Worm (Caenorhabditis elegans) whole organism, mixed stage, embryonic: ENCODE results near the gene F22E5.8.
"Not testable (repeated sequence)": the region's sequence is repeated elsewhere in the genome, so short reads cannot be mapped to it uniquely, and the experiment has no call there.

Experiments
- M03D4.4 ChIP-seq: sonication (generic microtip); optimal IDR thresholded peaks from 2 replicates; lab custom pipeline; 2017; ENCODE audit warnings: mild to moderate bottlenecking, missing genetic modification characterization, missing compliant biosample characterization
- bed-3 ChIP-seq: fragments of 200-800 bp; sonication (Bioruptor generic); optimal IDR thresholded peaks from 3 replicates; lab custom pipeline; 2018; ENCODE audit warnings: mild to moderate bottlenecking, missing genetic modification characterization, moderate library complexity, missing compliant biosample characterization
- blmp-1 ChIP-seq: fragments of 150-350 bp; optimal IDR thresholded peaks from 2 replicates; lab custom pipeline; 2014; ENCODE audit warnings: missing biosample characterization, missing genetic modification characterization
- ceh-39 ChIP-seq: fragments of 150-350 bp; optimal IDR thresholded peaks from 2 replicates; lab custom pipeline; 2014; ENCODE audit warnings: missing biosample characterization, missing genetic modification characterization
- ceh-83 ChIP-seq: fragments of 200-800 bp; sonication (Bioruptor generic); optimal IDR thresholded peaks from 2 replicates; lab custom pipeline; 2018; ENCODE audit warnings: mild to moderate bottlenecking, missing genetic modification characterization, missing compliant biosample characterization
- ces-1 ChIP-seq: fragments of 150-350 bp; optimal IDR thresholded peaks from 2 replicates; lab custom pipeline; 2014; ENCODE audit warnings: missing biosample characterization, missing genetic modification reagents, missing genetic modification characterization
- cnd-1 ChIP-seq: fragments of 200-800 bp; sonication (Bioruptor generic); optimal IDR thresholded peaks from 2 replicates; lab custom pipeline; 2018; ENCODE audit warnings: mild to moderate bottlenecking, missing genetic modification characterization, missing compliant biosample characterization
- drap-1 ChIP-seq: fragments of 200-800 bp; sonication (Bioruptor generic); optimal IDR thresholded peaks from 3 replicates; lab custom pipeline; 2018; ENCODE audit warnings: mild to moderate bottlenecking, missing genetic modification characterization, missing compliant biosample characterization
- elt-1 ChIP-seq: sonication (generic microtip); optimal IDR thresholded peaks from 2 replicates; lab custom pipeline; 2017; ENCODE audit warnings: missing genetic modification characterization, mild to moderate bottlenecking, missing compliant biosample characterization, antibody characterized with exemption, moderate library complexity, borderline replicate concordance; ENCODE audit not compliant: insufficient read depth
- elt-3 ChIP-seq: fragments of 150-350 bp; optimal IDR thresholded peaks from 2 replicates; lab custom pipeline; 2014; ENCODE audit warnings: missing biosample characterization, missing genetic modification characterization
- flh-1 ChIP-seq: fragments of 200-800 bp; sonication (Bioruptor generic); optimal IDR thresholded peaks from 2 replicates; lab custom pipeline; 2018; ENCODE audit warnings: mild to moderate bottlenecking, missing genetic modification characterization, moderate library complexity, missing compliant biosample characterization
- ham-2 ChIP-seq: fragments of 200-800 bp; sonication (Bioruptor generic); optimal IDR thresholded peaks from 2 replicates; lab custom pipeline; 2018; ENCODE audit warnings: mild to moderate bottlenecking, missing genetic modification characterization, missing compliant biosample characterization
- hlh-1 ChIP-seq: fragments of 150-350 bp; optimal IDR thresholded peaks from 2 replicates; lab custom pipeline; 2014; ENCODE audit warnings: missing biosample characterization, missing genetic modification reagents, missing genetic modification characterization
- lin-13 ChIP-seq: fragments of 150-350 bp; optimal IDR thresholded peaks from 2 replicates; lab custom pipeline; 2014; ENCODE audit warnings: missing biosample characterization, missing genetic modification characterization
- lsy-2 ChIP-seq: fragments of 150-350 bp; optimal IDR thresholded peaks from 2 replicates; lab custom pipeline; 2014; ENCODE audit warnings: missing biosample characterization, missing genetic modification characterization
- mab-5 ChIP-seq: fragments of 150-350 bp; optimal IDR thresholded peaks from 2 replicates; lab custom pipeline; 2014; ENCODE audit warnings: missing biosample characterization, missing genetic modification characterization
- mep-1 ChIP-seq: fragments of 150-350 bp; optimal IDR thresholded peaks from 2 replicates; lab custom pipeline; 2017; ENCODE audit warnings: missing biosample characterization, missing genetic modification reagents, missing genetic modification characterization, inconsistent platforms
- nhr-2 ChIP-seq: fragments of 150-350 bp; optimal IDR thresholded peaks from 2 replicates; lab custom pipeline; 2014; ENCODE audit warnings: missing biosample characterization, missing genetic modification characterization
- nhr-237 ChIP-seq: fragments of 150-350 bp; optimal IDR thresholded peaks from 2 replicates; lab custom pipeline; 2014; ENCODE audit warnings: missing biosample characterization, missing genetic modification characterization
- nhr-28 ChIP-seq: fragments of 150-350 bp; optimal IDR thresholded peaks from 2 replicates; lab custom pipeline; 2014; ENCODE audit warnings: missing biosample characterization, missing genetic modification characterization
- nhr-76 ChIP-seq: sonication (generic microtip); optimal IDR thresholded peaks from 2 replicates; lab custom pipeline; 2017; ENCODE audit warnings: missing biosample characterization, missing genetic modification characterization
- sem-2 ChIP-seq: fragments of 200-800 bp; sonication (Bioruptor generic); optimal IDR thresholded peaks from 2 replicates; lab custom pipeline; 2018; ENCODE audit warnings: mild to moderate bottlenecking, missing genetic modification characterization, missing compliant biosample characterization
- snpc-4 ChIP-seq: fragments of 150-350 bp; optimal IDR thresholded peaks from 2 replicates; lab custom pipeline; 2014; ENCODE audit warnings: missing biosample characterization, missing genetic modification characterization
- sptf-1 ChIP-seq: sonication (generic microtip); optimal IDR thresholded peaks from 2 replicates; lab custom pipeline; 2017; ENCODE audit warnings: mild to moderate bottlenecking, missing genetic modification characterization, moderate library complexity, missing compliant biosample characterization
- tbx-8 ChIP-seq: fragments of 200-800 bp; sonication (Bioruptor generic); optimal IDR thresholded peaks from 2 replicates; lab custom pipeline; 2018; ENCODE audit warnings: mild to moderate bottlenecking, missing genetic modification characterization, moderate library complexity, missing compliant biosample characterization
- unc-120 ChIP-seq: sonication (generic microtip); optimal IDR thresholded peaks from 2 replicates; lab custom pipeline; 2017; ENCODE audit warnings: missing genetic modification characterization, missing compliant biosample characterization; ENCODE audit not compliant: poor library complexity, severe bottlenecking
- unc-62 ChIP-seq: fragments of 150-350 bp; optimal IDR thresholded peaks from 2 replicates; lab custom pipeline; 2014; ENCODE audit warnings: missing biosample characterization, missing genetic modification reagents, missing genetic modification characterization
- zip-8 ChIP-seq: fragments of 150-350 bp; optimal IDR thresholded peaks from 2 replicates; lab custom pipeline; 2014; ENCODE audit warnings: missing biosample characterization, missing genetic modification characterization
- ztf-11 ChIP-seq: fragments of 150-350 bp; optimal IDR thresholded peaks from 2 replicates; lab custom pipeline; 2014; ENCODE audit warnings: missing biosample characterization, missing genetic modification characterization

Gene F22E5.8

DNA sequence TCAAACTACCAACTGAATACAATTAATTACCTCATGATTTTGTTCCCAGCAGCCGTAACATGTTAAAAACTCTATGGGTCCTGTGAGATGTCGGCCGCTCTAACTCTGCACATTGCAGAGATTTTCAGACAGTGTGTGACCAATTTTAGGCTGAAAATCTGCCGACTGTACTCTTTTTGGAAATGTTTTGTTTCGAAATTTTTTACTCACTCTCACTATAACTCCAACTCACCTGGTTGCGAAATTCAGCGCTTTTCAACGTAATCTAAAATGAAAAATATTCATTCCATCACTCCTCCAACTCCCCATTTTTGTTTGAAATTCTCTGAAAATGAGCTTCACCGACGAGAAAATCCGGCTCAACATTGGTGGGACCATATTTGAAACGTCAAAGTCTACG lies 9.7 kb downstream of the F22E5.8 start, which contains the start of the genes F22E5.13 and F22E5.6:
Gene F22E5.13 (minus strand): TSS at position 101 of the 400 bp plus-strand sequence.
Gene F22E5.6 (plus strand): TSS at position 297 of the 400 bp plus-strand sequence.
- TF ChIP-seq nhr-237 (no peak), nhr-2 (no peak), ztf-11 (tag; lab: Kevin White, UChicago) (no peak), zip-8 (tag; lab: Kevin White, UChicago) (no peak), elt-1 (tag; lab: Kevin White, UChicago) (no peak), hlh-1 (tag; lab: Kevin White, UChicago) (no peak), drap-1 (GFP tag; lab: Kevin White, UChicago) (no peak), unc-62 (GFP tag; lab: Kevin White, UChicago) (no peak), ces-1 (GFP tag; lab: Kevin White, UChicago) (no peak), ham-2 (GFP tag; lab: Kevin White, UChicago) (no peak), mab-5 (no peak), sptf-1 (tag; lab: Kevin White, UChicago) (no peak)

DNA sequence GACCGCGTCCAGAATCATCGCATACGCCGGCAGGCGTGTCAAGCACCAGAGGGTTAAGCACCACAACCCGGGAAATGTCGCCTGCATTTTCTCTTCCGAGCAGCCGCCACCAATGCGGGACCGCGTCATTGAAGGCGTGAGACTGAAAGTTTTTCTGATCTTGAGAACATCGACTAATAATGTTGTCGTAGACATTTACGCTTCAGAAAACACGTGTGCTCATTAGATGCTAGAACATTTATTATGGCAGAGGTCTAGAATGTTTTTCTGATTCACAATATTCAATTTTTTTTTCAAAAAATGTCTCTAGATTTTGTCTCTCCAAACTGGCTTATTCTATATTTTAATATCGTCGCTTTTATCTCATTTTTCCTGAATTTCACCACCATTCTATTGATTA lies 16.8 kb downstream of the F22E5.8 start, which contains the start of gene sri-47:
Gene sri-47 (plus strand): TSS at position 301 of the 400 bp plus-strand sequence.
- TF ChIP-seq sem-2 (no peak), unc-62 (GFP tag; lab: Kevin White, UChicago) (no peak), tbx-8 (no peak), ceh-39 (tag; lab: Kevin White, UChicago) (no peak), bed-3 (GFP tag; lab: Kevin White, UChicago) (no peak), cnd-1 (no peak), ceh-83 (no peak), nhr-76 (no peak), zip-8 (tag; lab: Kevin White, UChicago) (no peak), nhr-2 (no peak), mep-1 (tag; lab: Kevin White, UChicago) (no peak), flh-1 (GFP tag; lab: Kevin White, UChicago) (no peak), M03D4.4 (no peak), drap-1 (GFP tag; lab: Kevin White, UChicago) (no peak), nhr-237 (no peak)

DNA sequence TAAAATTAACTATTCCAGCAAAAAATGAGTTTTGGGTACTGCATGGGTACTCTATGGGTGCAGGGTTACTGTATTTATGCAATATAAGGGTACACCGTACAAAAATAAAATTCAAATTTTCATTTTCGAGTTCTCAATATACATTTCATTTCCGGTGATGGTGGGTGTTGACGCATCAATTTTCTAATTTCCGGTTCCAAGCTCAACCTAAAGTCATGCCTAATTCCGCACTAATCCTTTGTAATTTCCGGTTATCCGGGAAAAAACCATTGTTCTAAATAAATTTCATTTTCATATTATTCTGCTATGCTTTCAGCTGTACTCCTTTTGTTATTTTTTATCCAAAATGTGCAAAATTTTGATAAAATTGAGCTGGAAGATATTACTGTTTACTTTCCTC lies 19.5 kb downstream of the F22E5.8 start, which contains the start of gene gcy-21:
Gene gcy-21 (plus strand): TSS at position 301 of the 400 bp plus-strand sequence.
- TF ChIP-seq ceh-83, result no peak
- no peak for TF ChIP-seq bed-3 (GFP tag; lab: Kevin White, UChicago)
- no peak for TF ChIP-seq nhr-28
- TF ChIP-seq flh-1 (GFP tag; lab: Kevin White, UChicago), result no peak
- TF ChIP-seq nhr-237, result no peak

DNA sequence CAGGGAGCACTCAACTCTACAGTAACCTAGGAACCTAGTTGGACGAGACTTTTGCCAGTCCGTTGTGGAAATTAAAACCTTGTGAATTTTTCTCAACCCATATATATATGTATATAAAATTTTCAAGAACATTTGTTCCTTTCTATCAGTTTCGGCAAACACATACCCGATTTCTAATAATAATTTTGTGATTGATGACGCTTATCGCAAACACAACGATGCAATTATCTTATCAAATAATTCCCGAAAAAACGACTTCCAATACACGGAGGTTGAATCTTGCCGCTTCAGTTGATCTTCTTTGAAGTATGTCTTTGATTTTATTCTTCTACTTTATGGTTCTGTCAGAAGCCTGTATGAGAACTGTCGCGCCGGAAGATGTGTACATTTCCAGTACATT lies 25.2 kb downstream of the F22E5.8 start, which contains the start of gene F22E5.2:
Gene F22E5.2 (plus strand): TSS at position 301 of the 400 bp plus-strand sequence.
- not testable (repeated sequence) for TF ChIP-seq mep-1, ceh-39, unc-120 (tag; lab: Kevin White, UChicago)

DNA sequence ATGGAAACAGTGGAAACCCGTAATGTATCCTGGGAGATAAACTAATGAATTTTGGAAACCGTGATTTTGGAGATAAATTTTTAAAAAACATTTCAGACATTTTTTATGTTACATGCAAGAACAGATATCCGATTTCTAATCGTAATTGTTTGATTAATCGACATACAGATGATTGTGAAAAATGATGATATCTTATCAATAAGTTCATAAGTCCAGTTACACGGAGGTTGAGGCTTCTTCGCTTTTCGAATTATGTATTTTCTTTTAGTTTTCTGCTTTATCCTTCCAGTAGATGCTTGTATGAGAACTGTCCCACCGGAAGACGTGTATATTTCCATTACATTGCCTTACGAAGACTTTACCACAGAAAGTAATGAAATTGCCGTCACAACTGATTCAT lies 25.8 kb downstream of the F22E5.8 start, which contains the start of gene F22E5.22:
Gene F22E5.22 (plus strand): TSS at position 301 of the 400 bp plus-strand sequence.
- TF ChIP-seq lin-13 (tag; lab: Kevin White, UChicago) (no peak), snpc-4 (tag; lab: Kevin White, UChicago) (no peak), ham-2 (GFP tag; lab: Kevin White, UChicago) (no peak), nhr-28 (no peak), M03D4.4 (no peak), mep-1 (tag; lab: Kevin White, UChicago) (no peak), lsy-2 (tag; lab: Kevin White, UChicago) (no peak), elt-3 (no peak), ceh-83 (no peak), unc-62 (GFP tag; lab: Kevin White, UChicago) (no peak), drap-1 (GFP tag; lab: Kevin White, UChicago) (no peak), bed-3 (GFP tag; lab: Kevin White, UChicago) (no peak), nhr-237 (no peak), ceh-39 (tag; lab: Kevin White, UChicago) (no peak), unc-120 (tag; lab: Kevin White, UChicago) (no peak), ces-1 (GFP tag; lab: Kevin White, UChicago) (no peak), sptf-1 (tag; lab: Kevin White, UChicago) (no peak), cnd-1 (no peak), blmp-1 (tag; lab: Kevin White, UChicago) (no peak), flh-1 (GFP tag; lab: Kevin White, UChicago) (no peak)
